Fruit fly (Drosophila melanogaster) whole organism, prepupa: Measurements from ENCODE around the gene NaPi-III.

Experiments used
- Blimp-1 ChIP-seq: fragments of 200-800 bp; sonication (Bioruptor generic); optimal IDR thresholded peaks from 3 replicates; lab custom pipeline; 2017; ENCODE audit warnings: missing biosample characterization, missing genetic modification characterization, mild to moderate bottlenecking, moderate library complexity, missing genetic modification reagents
- CG10631 ChIP-seq: fragments of 200-800 bp; sonication (Bioruptor generic); optimal IDR thresholded peaks from 2 replicates; lab custom pipeline; 2016; ENCODE audit warnings: missing biosample characterization, missing genetic modification characterization
- CG10669 ChIP-seq: fragments of 200-800 bp; sonication (Bioruptor generic); optimal IDR thresholded peaks from 3 replicates; lab custom pipeline; 2018; ENCODE audit warnings: missing biosample characterization, mild to moderate bottlenecking, missing genetic modification characterization, moderate library complexity
- CG11294 ChIP-seq: fragments of 200-800 bp; sonication (Bioruptor generic); IDR thresholded peaks from 2 replicates; pipeline ENCODE4 v1.3.6; 2022; ENCODE audit warnings: missing biosample characterization, missing genetic modification characterization
- CG11762 ChIP-seq: fragments of 200-800 bp; sonication (Bioruptor generic); optimal IDR thresholded peaks from 3 replicates; lab custom pipeline; 2016; ENCODE audit warnings: missing biosample characterization, missing genetic modification characterization; ENCODE audit not compliant: insufficient read depth
- CG11902 ChIP-seq: fragments of 200-800 bp; sonication (Bioruptor generic); optimal IDR thresholded peaks from 3 replicates; lab custom pipeline; 2016; ENCODE audit warnings: missing biosample characterization, missing genetic modification characterization
- CG15336 ChIP-seq: fragments of 200-800 bp; sonication (Bioruptor generic); IDR thresholded peaks from 2 replicates; pipeline ENCODE4 v1.3.6; 2022; ENCODE audit warnings: missing biosample characterization, missing genetic modification characterization
- CG3032 ChIP-seq: fragments of 200-800 bp; optimal IDR thresholded peaks from 2 replicates; lab custom pipeline; 2019; ENCODE audit warnings: missing biosample characterization, mild to moderate bottlenecking, missing genetic modification characterization, moderate library complexity
- CG31627 ChIP-seq: fragments of 200-800 bp; sonication (Bioruptor generic); optimal IDR thresholded peaks from 3 replicates; lab custom pipeline; 2016; ENCODE audit warnings: missing biosample characterization, missing genetic modification characterization
- CG32006 ChIP-seq: fragments of 200-800 bp; sonication (Bioruptor generic); optimal IDR thresholded peaks from 3 replicates; lab custom pipeline; 2017; ENCODE audit warnings: missing biosample characterization, mild to moderate bottlenecking, missing genetic modification characterization
- CG34406 ChIP-seq: fragments of 200-800 bp; sonication (Bioruptor generic); optimal IDR thresholded peaks from 3 replicates; lab custom pipeline; 2016; ENCODE audit warnings: missing biosample characterization, missing genetic modification characterization
- CG3919 ChIP-seq: fragments of 200-800 bp; sonication (Bioruptor generic); optimal IDR thresholded peaks from 3 replicates; lab custom pipeline; 2016; ENCODE audit warnings: missing biosample characterization, missing genetic modification characterization
- CG6163 ChIP-seq: fragments of 200-800 bp; sonication (Bioruptor generic); IDR thresholded peaks from 3 replicates; pipeline ENCODE4 v1.3.6; 2022; ENCODE audit warnings: missing biosample characterization, missing genetic modification characterization
- CG6276 ChIP-seq: fragments of 200-800 bp; sonication (Bioruptor generic); optimal IDR thresholded peaks from 2 replicates; lab custom pipeline; 2017; ENCODE audit warnings: missing biosample characterization, mild to moderate bottlenecking, missing genetic modification characterization
- CG6792 ChIP-seq: fragments of 200-800 bp; sonication (Bioruptor generic); optimal IDR thresholded peaks from 3 replicates; lab custom pipeline; 2016; ENCODE audit warnings: missing biosample characterization, missing genetic modification characterization
- CG6808 ChIP-seq: fragments of 200-800 bp; sonication (Bioruptor generic); optimal IDR thresholded peaks from 3 replicates; lab custom pipeline; 2017; ENCODE audit warnings: missing biosample characterization, missing genetic modification characterization, mild to moderate bottlenecking, moderate library complexity, missing genetic modification reagents
- CG8119 ChIP-seq: fragments of 200-800 bp; sonication (Bioruptor generic); IDR thresholded peaks from 3 replicates; pipeline ENCODE4 v1.3.6; 2022; ENCODE audit warnings: missing biosample characterization, missing genetic modification characterization
- CG9139 ChIP-seq: fragments of 200-800 bp; sonication (Bioruptor generic); optimal IDR thresholded peaks from 3 replicates; lab custom pipeline; 2017; ENCODE audit warnings: missing biosample characterization, mild to moderate bottlenecking, missing genetic modification characterization
- Eip75B ChIP-seq: fragments of 200-800 bp; sonication (Bioruptor generic); optimal IDR thresholded peaks from 3 replicates; lab custom pipeline; 2016; ENCODE audit warnings: missing biosample characterization, missing genetic modification characterization
- Eip93F ChIP-seq: fragments of 200-800 bp; sonication (Bioruptor generic); optimal IDR thresholded peaks from 2 replicates; lab custom pipeline; 2016; ENCODE audit warnings: missing biosample characterization, mild to moderate bottlenecking, missing genetic modification characterization
- Ets21C ChIP-seq: fragments of 200-800 bp; sonication (Bioruptor generic); optimal IDR thresholded peaks from 3 replicates; lab custom pipeline; 2016; ENCODE audit warnings: missing biosample characterization, missing genetic modification characterization
- Gug ChIP-seq: fragments of 200-800 bp; sonication (Bioruptor generic); IDR thresholded peaks from 2 replicates; pipeline ENCODE4 v1.3.6; 2022; ENCODE audit warnings: missing biosample characterization, missing genetic modification characterization
- Hr38 ChIP-seq: sonication (Bioruptor generic); optimal IDR thresholded peaks from 2 replicates; lab custom pipeline; 2016; ENCODE audit warnings: missing biosample characterization, missing genetic modification characterization
- Hr39 ChIP-seq: fragments of 200-800 bp; sonication (Bioruptor generic); optimal IDR thresholded peaks from 2 replicates; lab custom pipeline; 2016; ENCODE audit warnings: missing biosample characterization, missing genetic modification characterization
- Hr4 ChIP-seq: fragments of 200-800 bp; sonication (Bioruptor generic); optimal IDR thresholded peaks from 3 replicates; lab custom pipeline; 2016; ENCODE audit warnings: missing biosample characterization, missing genetic modification characterization
- Lpt ChIP-seq: fragments of 200-800 bp; sonication (Bioruptor generic); optimal IDR thresholded peaks from 3 replicates; lab custom pipeline; 2016; ENCODE audit warnings: missing biosample characterization, missing genetic modification characterization
- Met ChIP-seq: fragments of 200-800 bp; sonication (Bioruptor generic); optimal IDR thresholded peaks from 3 replicates; lab custom pipeline; 2016; ENCODE audit warnings: missing biosample characterization, missing genetic modification characterization
- Smox ChIP-seq: fragments of 200-800 bp; sonication (Bioruptor generic); optimal IDR thresholded peaks from 3 replicates; lab custom pipeline; 2016; ENCODE audit warnings: missing biosample characterization, missing genetic modification characterization
- Sox102F ChIP-seq: fragments of 200-800 bp; sonication (Bioruptor generic); optimal IDR thresholded peaks from 2 replicates; lab custom pipeline; 2016; ENCODE audit warnings: missing biosample characterization, mild to moderate bottlenecking, missing genetic modification characterization
- Sox15 ChIP-seq: fragments of 200-800 bp; sonication (Bioruptor generic); optimal IDR thresholded peaks from 3 replicates; lab custom pipeline; 2016; ENCODE audit warnings: missing biosample characterization, missing genetic modification characterization
- achi ChIP-seq: fragments of 200-800 bp; sonication (Bioruptor generic); optimal IDR thresholded peaks from 3 replicates; lab custom pipeline; 2016; ENCODE audit warnings: missing biosample characterization, missing genetic modification characterization
- cyc ChIP-seq: fragments of 200-800 bp; sonication (Bioruptor generic); optimal IDR thresholded peaks from 3 replicates; lab custom pipeline; 2016; ENCODE audit warnings: missing biosample characterization, missing genetic modification characterization
- dsx ChIP-seq: fragments of 200-800 bp; optimal IDR thresholded peaks from 3 replicates; lab custom pipeline; 2019; ENCODE audit warnings: missing biosample characterization, mild to moderate bottlenecking, missing genetic modification characterization, moderate library complexity; ENCODE audit not compliant: poor library complexity, severe bottlenecking
- eg ChIP-seq: fragments of 200-800 bp; sonication (Bioruptor generic); IDR thresholded peaks from 3 replicates; pipeline ENCODE4 v1.3.6; 2022; ENCODE audit warnings: missing biosample characterization, missing genetic modification characterization
- esn ChIP-seq: fragments of 200-800 bp; sonication (Bioruptor generic); optimal IDR thresholded peaks from 2 replicates; lab custom pipeline; 2016; ENCODE audit warnings: missing biosample characterization, mild to moderate bottlenecking, missing genetic modification characterization, moderate library complexity
- fd59A ChIP-seq: fragments of 200-800 bp; sonication (Bioruptor generic); optimal IDR thresholded peaks from 2 replicates; lab custom pipeline; 2017; ENCODE audit warnings: missing biosample characterization, mild to moderate bottlenecking, missing genetic modification characterization, missing genetic modification reagents
- fd85E ChIP-seq: fragments of 200-800 bp; sonication (Bioruptor generic); optimal IDR thresholded peaks from 3 replicates; lab custom pipeline; 2016; ENCODE audit warnings: missing biosample characterization, missing genetic modification characterization
- fkh ChIP-seq: fragments of 200-800 bp; sonication (Bioruptor generic); optimal IDR thresholded peaks from 3 replicates; lab custom pipeline; 2017; ENCODE audit warnings: missing biosample characterization, mild to moderate bottlenecking, missing genetic modification characterization, moderate library complexity
- lz ChIP-seq: fragments of 200-800 bp; sonication (Bioruptor generic); optimal IDR thresholded peaks from 3 replicates; lab custom pipeline; 2016; ENCODE audit warnings: missing biosample characterization, missing genetic modification characterization
- net ChIP-seq: fragments of 200-800 bp; sonication (Bioruptor generic); optimal IDR thresholded peaks from 3 replicates; lab custom pipeline; 2016; ENCODE audit warnings: missing biosample characterization, missing genetic modification characterization
- ss ChIP-seq, 2 experiments: fragments of 200-800 bp; sonication (Bioruptor generic); optimal IDR thresholded peaks; 2 replicates in 1 of 2; 3 replicates in 1 of 2; lab custom pipeline; 2017 to 2018; ENCODE audit warnings: mild to moderate bottlenecking in 2 of 2, missing biosample characterization in 2 of 2, missing genetic modification characterization in 2 of 2, moderate library complexity in 1 of 2
- svp ChIP-seq: fragments of 200-800 bp; sonication (Bioruptor generic); peaks from one replicate; lab custom pipeline; 2016; ENCODE audit warnings: missing biosample characterization, missing genetic modification characterization
- vri ChIP-seq: fragments of 200-800 bp; sonication (Bioruptor generic); optimal IDR thresholded peaks from 3 replicates; lab custom pipeline; 2016; ENCODE audit warnings: missing biosample characterization, mild to moderate bottlenecking, missing genetic modification characterization

NaPi-III gene

dm6 chr3L:11089805-11090440 is 33.2 kb upstream of the NaPi-III start (continued):
- TF ChIP-seq achi (peak; percentile 77), CG6792 (GFP tag; lab: Kevin White, UChicago) (peak; percentile 50), CG3032 (tag; lab: Kevin White, UChicago) (peak; percentile 11), CG6276 (GFP tag; lab: Kevin White, UChicago) (peak; percentile 74), CG32006 (GFP tag; lab: Kevin White, UChicago) (peak; percentile 90), Eip75B (GFP tag; lab: Kevin White, UChicago) (peak; percentile 49), CG6163 (GFP tag; lab: Robert Waterston, UW) (peak; percentile 65; the same call in 1 of the 3 replicates), net (peak; percentile 84), eg (GFP tag; lab: Robert Waterston, UW) (peak; percentile 67), Sox102F (GFP tag; lab: Kevin White, UChicago) (peak; percentile 76), Smox (GFP tag; lab: Kevin White, UChicago) (peak; percentile 71), Gug (GFP tag; lab: Robert Waterston, UW) (peak; percentile 58), Eip93F (GFP tag; lab: Kevin White, UChicago) (no peak), CG3919 (GFP tag; lab: Kevin White, UChicago) (peak; percentile 55), CG10631 (GFP tag; lab: Kevin White, UChicago) (peak; percentile 61), Sox15 (GFP tag; lab: Kevin White, UChicago) (peak; percentile 8), CG8119 (GFP tag; lab: Robert Waterston, UW) (peak; percentile 79), CG34406 (peak; percentile 69), dsx (GFP tag; lab: Kevin White, UChicago) (no peak), Hr38 (no peak), fd59A (GFP tag; lab: Kevin White, UChicago) (no peak), CG11762 (GFP tag; lab: Kevin White, UChicago) (peak; percentile 50), Hr4 (GFP tag; lab: Kevin White, UChicago) (peak; percentile 88), Met (GFP tag; lab: Kevin White, UChicago) (peak; percentile 78), lz (GFP tag; lab: Kevin White, UChicago) (peak; percentile 60), CG6808 (no peak)

DNA sequence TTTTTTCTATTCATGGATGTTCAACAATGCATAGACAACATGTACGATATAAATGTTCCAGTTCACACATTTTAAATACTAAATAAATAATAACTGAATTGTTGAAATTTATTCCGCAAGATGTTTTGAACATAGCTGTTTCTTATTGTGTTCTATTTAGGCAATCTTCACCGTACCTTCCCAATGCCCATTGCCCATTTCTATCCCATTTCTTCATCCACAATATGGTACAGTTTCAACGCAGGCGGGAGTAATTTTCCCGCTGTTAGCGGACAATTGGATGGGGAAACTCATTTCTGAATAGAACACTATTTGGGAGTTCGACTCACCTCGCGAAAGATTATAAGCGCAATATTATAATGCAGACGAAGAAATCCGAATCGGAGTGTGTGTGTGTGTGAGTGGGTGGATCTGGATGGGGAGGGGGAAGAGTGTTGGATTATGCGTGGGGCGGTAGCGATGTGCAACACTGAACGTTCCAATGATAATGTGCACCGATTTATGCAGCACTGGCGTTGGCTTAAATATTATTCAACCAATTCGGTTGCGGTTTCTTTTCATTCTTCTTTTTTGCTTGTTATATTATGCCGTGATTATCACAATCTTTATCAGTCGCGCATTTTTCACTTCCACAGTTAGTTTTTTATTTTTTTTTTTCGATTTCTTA is 31.1 kb upstream of the NaPi-III start:
- TF ChIP-seq dsx (GFP tag; lab: Kevin White, UChicago) (no peak), fd59A (GFP tag; lab: Kevin White, UChicago) (no peak), fd85E (GFP tag; lab: Kevin White, UChicago) (peak; percentile 40), CG6792 (GFP tag; lab: Kevin White, UChicago) (peak; percentile 56), esn (GFP tag; lab: Kevin White, UChicago) (peak; percentile 74), CG31627 (peak; percentile 73), CG3032 (tag; lab: Kevin White, UChicago) (peak; percentile 41), CG11294 (GFP tag; lab: Robert Waterston, UW) (0 out of 2 replicates have a peak, but pooled peaks have one; percentile 9), Sox102F (GFP tag; lab: Kevin White, UChicago) (peak; percentile 56), Ets21C (peak; percentile 42), CG11902 (GFP tag; lab: Kevin White, UChicago) (peak; percentile 28), ss (GFP tag; optimal IDR thresholded peaks at IDR 0.05; lab: Kevin White, UChicago) (peak; percentile 21 to 52), CG10669 (GFP tag; lab: Kevin White, UChicago) (peak; percentile 33), achi (peak; percentile 54), vri (GFP tag; lab: Kevin White, UChicago) (peak; percentile 95), cyc (GFP tag; lab: Kevin White, UChicago) (peak; percentile 73), CG15336 (GFP tag; lab: Robert Waterston, UW) (0 out of 2 replicates have a peak, but pooled peaks have one; percentile 28), CG6808 (peak; percentile 51), CG6163 (GFP tag; lab: Robert Waterston, UW) (peak; percentile 72), CG6276 (GFP tag; lab: Kevin White, UChicago) (no peak), CG10631 (GFP tag; lab: Kevin White, UChicago) (peak; percentile 67), fkh (GFP tag; lab: Kevin White, UChicago) (peak; percentile 42), Met (GFP tag; lab: Kevin White, UChicago) (peak; percentile 71), CG3919 (GFP tag; lab: Kevin White, UChicago) (peak; percentile 79), Hr4 (GFP tag; lab: Kevin White, UChicago) (peak; percentile 7), Hr39 (GFP tag; lab: Kevin White, UChicago) (peak; percentile 59), eg (GFP tag; lab: Robert Waterston, UW) (peak; percentile 51; the same call in 1 of the 3 replicates), Lpt (GFP tag; lab: Kevin White, UChicago) (peak; percentile 9), CG11762 (GFP tag; lab: Kevin White, UChicago) (peak; percentile 21), svp (GFP tag; lab: Kevin White, UChicago) (peak; percentile 73), CG9139 (GFP tag; lab: Kevin White, UChicago) (peak; percentile 48), Blimp-1 (GFP tag; lab: Kevin White, UChicago) (peak; percentile 15), net (peak; percentile 45), lz (GFP tag; lab: Kevin White, UChicago) (peak; percentile 75), Eip93F (GFP tag; lab: Kevin White, UChicago) (no peak)
